Worm (Caenorhabditis elegans) whole organism, L4 larva: ENCODE results near the gene mff-1.
A peak's percentile ranks its signal among the peaks of the same experiment; 100 is the strongest.

Experiments used
- jun-1 ChIP-seq: fragments of 150-350 bp; optimal IDR thresholded peaks from 2 replicates; lab custom pipeline; 2014; ENCODE audit warnings: missing biosample characterization, missing genetic modification reagents, missing genetic modification characterization
- lin-13 ChIP-seq: fragments of 150-350 bp; optimal IDR thresholded peaks from 2 replicates; lab custom pipeline; 2014; ENCODE audit warnings: missing biosample characterization, missing genetic modification reagents, missing genetic modification characterization
- lir-3 ChIP-seq: sonication (generic microtip); optimal IDR thresholded peaks from 2 replicates; lab custom pipeline; 2016; ENCODE audit warnings: mild to moderate bottlenecking, missing genetic modification characterization, missing compliant biosample characterization
- lsy-2 ChIP-seq, 2 experiments: fragments of 150-350 bp in 1 of 2; sonication (generic microtip) in 1 of 2; optimal IDR thresholded peaks; 2 replicates each; lab custom pipeline; 2014 to 2017; ENCODE audit warnings: missing biosample characterization in 2 of 2, missing genetic modification characterization in 2 of 2
- nhr-11 ChIP-seq: fragments of 150-350 bp; optimal IDR thresholded peaks from 2 replicates; lab custom pipeline; 2014; ENCODE audit warnings: missing biosample characterization, missing genetic modification characterization
- nhr-237 ChIP-seq: sonication (generic microtip); optimal IDR thresholded peaks from 2 replicates; lab custom pipeline; 2017; ENCODE audit warnings: missing biosample characterization, missing genetic modification characterization
- pha-4 ChIP-seq, 2 experiments: fragments of 150-350 bp in 1 of 2; fragments of 200-800 bp in 1 of 2; sonication (Bioruptor generic) in 1 of 2; IDR thresholded peaks in 1 of 2; optimal IDR thresholded peaks in 1 of 2; 2 replicates each; pipeline versions ENCODE4 v1.3.6 to Lab custom; 2014 to 2022; ENCODE audit warnings: missing genetic modification characterization in 2 of 2, missing genetic modification reagents in 2 of 2, missing biosample characterization in 1 of 2, missing compliant biosample characterization in 1 of 2
- skn-1 ChIP-seq: fragments of 150-350 bp; optimal IDR thresholded peaks from 2 replicates; lab custom pipeline; 2014; ENCODE audit warnings: missing biosample characterization, missing genetic modification characterization
- snpc-4 ChIP-seq: fragments of 150-350 bp; optimal IDR thresholded peaks from 2 replicates; lab custom pipeline; 2014; ENCODE audit warnings: missing biosample characterization, missing genetic modification characterization
- unc-39 ChIP-seq: sonication (generic microtip); optimal IDR thresholded peaks from 2 replicates; lab custom pipeline; 2017; ENCODE audit warnings: missing biosample characterization, missing genetic modification characterization
- unc-62 ChIP-seq, 3 experiments: fragments of 150-350 bp in 1 of 3; sonication (generic microtip); optimal IDR thresholded peaks in 2 of 3; peaks in 1 of 3; 1 replicate in 1 of 3; 2 replicates in 2 of 3; lab custom pipeline; 2014 to 2017; ENCODE audit warnings: missing biosample characterization in 3 of 3, missing genetic modification characterization in 3 of 3, missing genetic modification reagents in 3 of 3, missing genotype in 1 of 3

DNA sequence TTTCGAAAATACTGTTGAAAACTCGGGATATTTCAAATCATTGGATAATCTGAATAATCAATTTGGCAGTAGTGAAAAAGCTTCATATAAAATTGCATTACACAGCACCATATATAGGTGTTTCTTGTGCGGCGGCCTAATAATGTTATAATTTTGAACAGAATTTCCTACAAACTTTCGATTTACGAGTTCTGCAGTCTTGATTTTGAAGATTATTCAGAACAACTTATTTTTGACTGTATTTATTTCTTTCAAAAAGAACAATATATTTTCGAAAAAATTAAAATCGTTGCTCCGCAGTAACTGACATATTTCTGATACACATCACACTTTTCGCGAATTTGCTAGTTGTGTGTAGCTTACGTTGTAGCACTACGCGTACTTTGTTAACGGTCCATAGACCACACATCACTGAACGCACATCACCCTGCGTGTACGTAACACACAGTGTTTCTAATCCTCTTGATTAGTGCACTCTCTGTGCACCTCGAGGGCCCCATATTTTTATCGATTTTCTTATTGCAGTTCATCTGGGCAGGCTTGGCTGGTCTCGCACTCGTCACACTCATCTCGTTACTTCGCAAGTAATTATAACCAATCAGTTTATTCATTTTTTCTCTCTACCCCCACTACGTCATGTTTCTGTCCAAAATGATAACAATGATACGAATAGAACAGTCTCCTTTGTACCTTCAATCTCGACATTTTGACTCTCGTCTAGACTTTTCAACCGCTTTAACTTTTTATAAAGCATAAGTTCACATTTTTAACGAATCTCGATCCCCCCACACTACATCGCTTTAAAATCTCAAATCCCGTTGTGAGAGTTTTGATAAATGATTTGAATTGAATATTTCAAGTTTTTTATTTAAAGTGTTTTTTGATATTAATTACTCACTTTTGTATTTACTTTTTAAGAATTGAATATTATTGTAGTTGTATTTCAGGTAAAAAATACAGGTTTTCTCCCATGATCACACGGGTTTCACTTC is 3.8 kb upstream of the mff-1 start, which contains the start of the genes F11C1.1 and vwa-8:
- peak in 1 of 2 experiments; percentile 24 for TF ChIP-seq lsy-2 (tag; optimal IDR thresholded peaks at IDR 0.05; lab: Kevin White, UChicago)
- no peak for TF ChIP-seq nhr-11 (tag; lab: Kevin White, UChicago)
- no peak for TF ChIP-seq snpc-4
- no peak for TF ChIP-seq unc-62 (GFP tag; optimal IDR thresholded peaks at IDR 0.05 in 1 of 2; lab: Kevin White, UChicago)
- no peak for TF ChIP-seq unc-62 (tag; optimal IDR thresholded peaks at IDR 0.05; lab: Kevin White, UChicago)
- no peak for TF ChIP-seq lin-13 (GFP tag; lab: Kevin White, UChicago)
- TF ChIP-seq nhr-237, result no peak
- no peak for TF ChIP-seq skn-1 (tag; lab: Kevin White, UChicago)
- TF ChIP-seq unc-39 (tag; lab: Kevin White, UChicago), result no peak
- TF ChIP-seq pha-4 (GFP tag; IDR thresholded peaks at IDR 0.05; lab: Robert Waterston, UW), result no peak
- TF ChIP-seq pha-4 (tag; optimal IDR thresholded peaks at IDR 0.05; lab: Kevin White, UChicago), result no peak
- TF ChIP-seq jun-1, result no peak
- no peak for TF ChIP-seq lir-3 (tag; lab: Kevin White, UChicago)
